Fruit fly (Drosophila melanogaster) whole organism, prepupa: ENCODE data around the gene pim.
A peak's percentile ranks its signal among the peaks of the same experiment; 100 is the strongest.

Source experiments
- Blimp-1 ChIP-seq: fragments of 200-800 bp; sonication (Bioruptor generic); optimal IDR thresholded peaks from 3 replicates; lab custom pipeline; 2017; ENCODE audit warnings: missing biosample characterization, missing genetic modification characterization, mild to moderate bottlenecking, moderate library complexity, missing genetic modification reagents
- CG34406 ChIP-seq: fragments of 200-800 bp; sonication (Bioruptor generic); optimal IDR thresholded peaks from 3 replicates; lab custom pipeline; 2016; ENCODE audit warnings: missing biosample characterization, missing genetic modification characterization
- CG6808 ChIP-seq: fragments of 200-800 bp; sonication (Bioruptor generic); optimal IDR thresholded peaks from 3 replicates; lab custom pipeline; 2017; ENCODE audit warnings: missing biosample characterization, missing genetic modification characterization, mild to moderate bottlenecking, moderate library complexity, missing genetic modification reagents
- CG6854 ChIP-seq: fragments of 200-800 bp; sonication (Bioruptor generic); optimal IDR thresholded peaks from 2 replicates; lab custom pipeline; 2017; ENCODE audit warnings: missing biosample characterization, mild to moderate bottlenecking, missing genetic modification characterization
- CG8119 ChIP-seq: fragments of 200-800 bp; sonication (Bioruptor generic); IDR thresholded peaks from 3 replicates; pipeline ENCODE4 v1.3.6; 2022; ENCODE audit warnings: missing biosample characterization, missing genetic modification characterization
- CG8319 ChIP-seq: fragments of 200-800 bp; sonication (Bioruptor generic); optimal IDR thresholded peaks from 3 replicates; lab custom pipeline; 2016; ENCODE audit warnings: missing biosample characterization, missing genetic modification characterization
- Hr38 ChIP-seq: sonication (Bioruptor generic); optimal IDR thresholded peaks from 2 replicates; lab custom pipeline; 2016; ENCODE audit warnings: missing biosample characterization, missing genetic modification characterization
- dsx ChIP-seq: fragments of 200-800 bp; optimal IDR thresholded peaks from 3 replicates; lab custom pipeline; 2019; ENCODE audit warnings: missing biosample characterization, mild to moderate bottlenecking, missing genetic modification characterization, moderate library complexity; ENCODE audit not compliant: poor library complexity, severe bottlenecking
- fd85E ChIP-seq: fragments of 200-800 bp; sonication (Bioruptor generic); optimal IDR thresholded peaks from 3 replicates; lab custom pipeline; 2016; ENCODE audit warnings: missing biosample characterization, missing genetic modification characterization
- fkh ChIP-seq: fragments of 200-800 bp; sonication (Bioruptor generic); optimal IDR thresholded peaks from 3 replicates; lab custom pipeline; 2017; ENCODE audit warnings: missing biosample characterization, mild to moderate bottlenecking, missing genetic modification characterization, moderate library complexity
- salr ChIP-seq, 2 experiments: fragments of 200-800 bp; sonication (Bioruptor generic); optimal IDR thresholded peaks; 3 replicates each; lab custom pipeline; 2016 to 2018; ENCODE audit warnings: missing biosample characterization in 2 of 2, missing genetic modification characterization in 2 of 2, mild to moderate bottlenecking in 1 of 2
- spab ChIP-seq: fragments of 200-800 bp; sonication (Bioruptor generic); optimal IDR thresholded peaks from 2 replicates; lab custom pipeline; 2017; ENCODE audit warnings: missing biosample characterization, mild to moderate bottlenecking, missing genetic modification characterization, missing genetic modification reagents

DNA sequence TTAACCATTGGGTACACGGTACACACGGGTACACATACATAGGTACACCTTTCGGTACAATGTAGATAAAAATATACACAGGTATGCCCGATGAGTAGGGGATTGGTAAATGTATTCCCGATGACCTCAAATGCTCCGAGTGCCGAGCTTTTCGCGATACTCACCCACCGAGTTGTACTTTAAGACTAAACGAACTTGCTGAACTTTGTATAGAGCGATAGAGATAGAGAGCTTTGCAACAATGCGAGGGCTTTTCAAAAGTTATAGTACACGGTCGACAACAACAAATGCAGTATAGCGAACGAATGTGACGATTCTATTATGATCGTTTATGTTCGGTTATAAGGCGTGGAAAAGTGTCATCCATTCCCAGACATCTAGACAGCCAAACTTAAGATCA lies 41.2 kb upstream of the pim start:
- TF ChIP-seq CG34406 (no peak), Blimp-1 (GFP tag; lab: Kevin White, UChicago) (no peak), Hr38 (no peak), fkh (GFP tag; lab: Kevin White, UChicago) (no peak), CG8119 (GFP tag; lab: Robert Waterston, UW) (no peak; the same call in 2 of the 3 replicates), spab (no peak), CG6808 (no peak), CG8319 (GFP tag; lab: Kevin White, UChicago) (no peak), CG6854 (GFP tag; lab: Kevin White, UChicago) (no peak), salr (GFP tag; optimal IDR thresholded peaks at IDR 0.05; lab: Kevin White, UChicago) (no peak), fd85E (GFP tag; lab: Kevin White, UChicago) (no peak), dsx (GFP tag; lab: Kevin White, UChicago) (peak; percentile 66)
